Worm (Caenorhabditis elegans): ENCODE data around the gene hpo-25.

Gene hpo-25

DNA sequence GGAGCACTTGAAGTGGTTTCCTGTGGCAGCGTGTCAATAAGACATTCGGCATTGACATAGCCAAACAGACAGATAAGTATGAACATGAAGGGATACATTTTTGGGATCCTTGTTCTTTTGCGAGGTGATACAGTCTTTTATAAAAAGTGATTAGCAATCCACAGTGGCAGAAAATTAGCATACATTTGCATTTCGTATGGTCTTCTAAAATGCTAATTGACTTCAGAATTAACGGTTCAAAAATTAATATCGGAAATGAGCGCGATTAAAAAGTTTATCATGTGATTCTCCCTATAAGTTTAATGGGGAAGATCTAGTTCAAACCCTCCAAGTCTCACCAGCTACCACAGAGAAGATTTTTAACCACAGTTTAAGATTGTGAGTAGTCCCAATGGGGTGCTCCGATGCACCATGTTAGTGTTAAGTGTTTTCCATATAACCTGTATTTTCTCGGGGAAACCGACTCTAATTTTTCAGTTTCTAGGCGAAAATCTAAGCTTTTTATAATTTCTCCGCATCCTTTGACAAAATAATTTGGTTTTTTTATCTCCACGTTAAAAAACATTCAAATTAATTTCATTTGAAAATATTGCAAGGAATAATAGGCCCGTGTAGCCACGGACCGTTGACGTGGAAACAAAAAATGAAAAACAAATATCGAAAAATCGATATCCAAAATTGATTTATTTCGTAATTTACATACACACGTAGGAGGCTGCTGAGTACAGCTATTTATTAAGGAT, 2.3 kb upstream of the hpo-25 start, which contains the start of the genes F43C11.12 and F16G10.5:
F43C11.12 (minus strand) TSS at position 101 of the 743 bp plus-strand sequence.
F16G10.5 (plus strand) TSS at position 693 of the 743 bp plus-strand sequence.
- TF ChIP-seq elt-3 (tag; optimal IDR thresholded peaks at IDR 0.05) (no peak), mep-1 (tag; optimal IDR thresholded peaks at IDR 0.05) (no peak), snpc-4 (tag; optimal IDR thresholded peaks at IDR 0.05) (no peak), lin-13 (tag; optimal IDR thresholded peaks at IDR 0.05) (no peak), unc-62 (GFP tag; optimal IDR thresholded peaks at IDR 0.05) (no peak), tbx-8 (GFP tag; optimal IDR thresholded peaks at IDR 0.05) (no peak), nhr-12 (tag; optimal IDR thresholded peaks at IDR 0.05) (no peak), unc-120 (tag; optimal IDR thresholded peaks at IDR 0.05; ENCODE audit: poor library complexity, severe bottlenecking) (no peak), ces-1 (GFP tag; optimal IDR thresholded peaks at IDR 0.05) (no peak), mls-2 (tag; optimal IDR thresholded peaks at IDR 0.05) (no peak), ceh-43 (GFP tag; optimal IDR thresholded peaks at IDR 0.05) (no peak), blmp-1 (tag; optimal IDR thresholded peaks at IDR 0.05) (no peak), sem-2 (GFP tag; optimal IDR thresholded peaks at IDR 0.05) (no peak)

DNA sequence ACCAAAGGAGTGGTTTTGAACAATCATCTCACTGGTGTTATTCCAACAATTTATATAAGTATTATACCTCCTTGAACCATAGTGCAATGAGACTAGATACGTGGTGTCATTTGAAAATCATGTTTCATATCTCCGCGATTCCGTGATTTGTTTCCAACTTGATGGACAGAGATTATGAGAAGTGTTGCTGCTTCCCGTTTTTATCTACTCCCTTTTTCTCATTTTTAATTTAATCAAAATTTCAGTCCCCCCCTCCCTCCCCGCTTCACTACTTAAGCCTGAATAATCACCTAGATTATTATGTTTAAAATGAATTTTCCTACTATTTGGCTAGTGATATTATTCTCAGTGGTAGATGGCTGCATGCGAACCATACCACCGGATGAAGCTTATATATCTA, 3.0 kb downstream of the hpo-25 start, which contains the start of gene F16G10.3:
F16G10.3 (plus strand) TSS at position 301 of the 400 bp plus-strand sequence.
- TF ChIP-seq drap-1 (GFP tag; optimal IDR thresholded peaks at IDR 0.05) = no peak
- TF ChIP-seq unc-39 (tag; optimal IDR thresholded peaks at IDR 0.05) = no peak
- no peak for TF ChIP-seq sem-2 (GFP tag; optimal IDR thresholded peaks at IDR 0.05)
- TF ChIP-seq ham-2 (GFP tag; optimal IDR thresholded peaks at IDR 0.05) = no peak
- TF ChIP-seq cnd-1 (tag; optimal IDR thresholded peaks at IDR 0.05) = no peak
- TF ChIP-seq mep-1 (tag; optimal IDR thresholded peaks at IDR 0.05) = no peak
- no peak for TF ChIP-seq mls-2 (tag; optimal IDR thresholded peaks at IDR 0.05)
- no peak for TF ChIP-seq flh-1 (GFP tag; optimal IDR thresholded peaks at IDR 0.05)
- TF ChIP-seq bed-3 (GFP tag; optimal IDR thresholded peaks at IDR 0.05) = no peak
- no peak for TF ChIP-seq nhr-76 (tag; optimal IDR thresholded peaks at IDR 0.05)
- no peak for TF ChIP-seq hlh-1 (tag; optimal IDR thresholded peaks at IDR 0.05)
- TF ChIP-seq nhr-237 (tag; optimal IDR thresholded peaks at IDR 0.05) = no peak
- no peak for TF ChIP-seq ces-1 (GFP tag; optimal IDR thresholded peaks at IDR 0.05)
- no peak for TF ChIP-seq sptf-1 (tag; optimal IDR thresholded peaks at IDR 0.05)
- TF ChIP-seq unc-62 (GFP tag; optimal IDR thresholded peaks at IDR 0.05) = no peak
- no peak for TF ChIP-seq unc-120 (tag; optimal IDR thresholded peaks at IDR 0.05; ENCODE audit: poor library complexity, severe bottlenecking)
- no peak for TF ChIP-seq nhr-12 (tag; optimal IDR thresholded peaks at IDR 0.05)
- no peak for TF ChIP-seq ceh-39 (tag; optimal IDR thresholded peaks at IDR 0.05)

DNA sequence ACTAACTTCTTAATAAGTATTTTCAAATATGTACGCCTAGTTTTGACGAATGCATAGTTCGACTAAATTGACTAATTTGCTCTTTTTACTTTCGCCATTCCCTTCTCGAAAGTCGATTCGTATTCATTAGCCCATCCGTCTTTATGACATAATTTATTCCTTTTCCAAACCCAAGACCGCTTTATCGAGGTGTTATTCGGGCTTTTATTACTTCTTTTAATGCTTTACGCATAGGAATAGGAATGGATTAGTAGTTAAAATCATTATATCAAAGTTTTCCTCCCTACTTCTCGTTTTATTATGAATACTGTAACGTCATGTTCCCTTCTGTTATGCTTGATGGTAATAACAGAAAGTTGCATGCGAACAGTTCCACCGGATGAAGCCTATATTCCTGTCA, 5.9 kb downstream of the hpo-25 start, which contains the start of gene F16G10.2:
F16G10.2 (plus strand) TSS at position 301 of the 400 bp plus-strand sequence.
- TF ChIP-seq pha-4 (tag; optimal IDR thresholded peaks at IDR 0.05) (no peak), unc-62 (GFP tag; optimal IDR thresholded peaks at IDR 0.05) (no peak), ztf-11 (tag; optimal IDR thresholded peaks at IDR 0.05) (no peak), unc-39 (tag; optimal IDR thresholded peaks at IDR 0.05) (no peak), drap-1 (GFP tag; optimal IDR thresholded peaks at IDR 0.05) (no peak), ceh-43 (GFP tag; optimal IDR thresholded peaks at IDR 0.05) (no peak), sptf-1 (tag; optimal IDR thresholded peaks at IDR 0.05) (no peak), snpc-4 (tag; optimal IDR thresholded peaks at IDR 0.05) (no peak), mep-1 (tag; optimal IDR thresholded peaks at IDR 0.05) (no peak), cnd-1 (tag; optimal IDR thresholded peaks at IDR 0.05) (no peak), tbx-8 (GFP tag; optimal IDR thresholded peaks at IDR 0.05) (no peak), bed-3 (GFP tag; optimal IDR thresholded peaks at IDR 0.05) (no peak), ceh-83 (GFP tag; optimal IDR thresholded peaks at IDR 0.05) (no peak), nhr-76 (tag; optimal IDR thresholded peaks at IDR 0.05) (no peak), M03D4.4 (tag; optimal IDR thresholded peaks at IDR 0.05) (no peak), sem-2 (GFP tag; optimal IDR thresholded peaks at IDR 0.05) (no peak)

DNA sequence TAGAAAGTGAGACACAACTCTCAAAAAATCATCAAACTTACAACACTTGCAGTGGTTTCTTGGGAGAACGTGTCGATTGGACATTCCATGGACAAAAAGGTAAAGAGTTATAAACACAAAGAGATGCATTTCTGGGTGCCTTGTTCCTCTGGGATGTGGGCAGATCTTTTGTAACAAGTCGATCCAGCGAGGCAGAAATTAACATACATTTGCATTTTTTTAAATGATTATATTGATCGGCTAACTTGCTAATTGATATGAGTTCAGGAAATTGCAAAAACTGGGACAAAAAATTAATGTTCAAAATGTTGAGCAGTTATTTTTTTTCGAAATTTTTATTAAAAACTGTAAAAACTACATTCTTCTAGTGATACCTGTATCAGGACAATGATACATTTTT, 8.7 kb downstream of the hpo-25 start, which contains the start of gene F16G10.6:
F16G10.6 (minus strand) TSS at position 101 of the 400 bp plus-strand sequence.
- TF ChIP-seq blmp-1 (tag; optimal IDR thresholded peaks at IDR 0.05) (no peak), unc-39 (tag; optimal IDR thresholded peaks at IDR 0.05) (no peak), ceh-83 (GFP tag; optimal IDR thresholded peaks at IDR 0.05) (no peak), cnd-1 (tag; optimal IDR thresholded peaks at IDR 0.05) (no peak), lsy-2 (tag; optimal IDR thresholded peaks at IDR 0.05) (no peak), nhr-237 (tag; optimal IDR thresholded peaks at IDR 0.05) (no peak), sptf-1 (tag; optimal IDR thresholded peaks at IDR 0.05) (no peak), drap-1 (GFP tag; optimal IDR thresholded peaks at IDR 0.05) (no peak), zip-8 (tag; optimal IDR thresholded peaks at IDR 0.05) (no peak), tbx-8 (GFP tag; optimal IDR thresholded peaks at IDR 0.05) (no peak), sem-2 (GFP tag; optimal IDR thresholded peaks at IDR 0.05) (no peak), nhr-28 (tag; optimal IDR thresholded peaks at IDR 0.05) (no peak), elt-1 (tag; optimal IDR thresholded peaks at IDR 0.05; ENCODE audit: borderline replicate concordance, insufficient read depth) (no peak), ham-2 (GFP tag; optimal IDR thresholded peaks at IDR 0.05) (no peak), unc-120 (tag; optimal IDR thresholded peaks at IDR 0.05; ENCODE audit: poor library complexity, severe bottlenecking) (no peak), mep-1 (tag; optimal IDR thresholded peaks at IDR 0.05) (no peak), ces-1 (GFP tag; optimal IDR thresholded peaks at IDR 0.05) (no peak)

Measured in whole organism, mixed stage, embryonic.